Worm (Caenorhabditis elegans): ENCODE results near the gene Y42H9AR.5.

ce11 chrIV:8114535-8114934, 12.2 kb downstream of the Y42H9AR.5 start:
- TF ChIP-seq tbx-2 (tag; optimal IDR thresholded peaks at IDR 0.05) (no peak), hlh-13 (GFP tag; optimal IDR thresholded peaks at IDR 0.05) (no peak), dmd-4 (tag; optimal IDR thresholded peaks at IDR 0.05; ENCODE audit: borderline replicate concordance) (no peak), unc-86 (tag; optimal IDR thresholded peaks at IDR 0.05) (no peak), dve-1 (tag; optimal IDR thresholded peaks at IDR 0.05) (no peak), syd-9 (tag; optimal IDR thresholded peaks at IDR 0.05) (no peak), ceh-19 (GFP tag; optimal IDR thresholded peaks at IDR 0.05) (no peak), C38D4.7 (GFP tag; optimal IDR thresholded peaks at IDR 0.05) (no peak), lim-6 (tag; optimal IDR thresholded peaks at IDR 0.05) (no peak), ceh-31 (tag; optimal IDR thresholded peaks at IDR 0.05) (no peak), fkh-10 (GFP tag; optimal IDR thresholded peaks at IDR 0.05) (no peak), unc-3 (GFP tag; conservative IDR thresholded peaks at IDR 0.05) (no peak), unc-3 (tag; optimal IDR thresholded peaks at IDR 0.05) (no peak)
